Worm (Caenorhabditis elegans) whole organism, young adult: Measurements from ENCODE around the gene str-3.

Experiments
- B0035.1 ChIP-seq: sonication (generic microtip); optimal IDR thresholded peaks from 2 replicates; lab custom pipeline; 2016; ENCODE audit warnings: missing genetic modification characterization, mild to moderate bottlenecking, missing compliant biosample characterization, missing genotype, missing genetic modification reagents
- C06A6.2 ChIP-seq: fragments of 200-800 bp; sonication (Bioruptor generic); conservative IDR thresholded peaks from 2 replicates; pipeline ENCODE4 v1.3.6; 2022; ENCODE audit warnings: missing genetic modification characterization, missing compliant biosample characterization
- F22D6.2 ChIP-seq: sonication (generic microtip); optimal IDR thresholded peaks from 2 replicates; lab custom pipeline; 2016; ENCODE audit warnings: mild to moderate bottlenecking, missing genetic modification characterization, missing compliant biosample characterization
- F33H1.4 ChIP-seq: fragments of 200-800 bp; sonication (Bioruptor generic); IDR thresholded peaks from 2 replicates; pipeline ENCODE4 v1.3.6; 2022; ENCODE audit warnings: missing genetic modification reagents, missing genetic modification characterization, missing compliant biosample characterization
- F37B4.10 ChIP-seq: fragments of 200-800 bp; sonication (Bioruptor generic); IDR thresholded peaks from 2 replicates; pipeline ENCODE4 v1.3.6; 2022; ENCODE audit warnings: missing genetic modification characterization, missing compliant biosample characterization
- F39B2.1 ChIP-seq: fragments of 200-800 bp; sonication (Bioruptor generic); IDR thresholded peaks from 2 replicates; pipeline ENCODE4 v1.3.6; 2022; ENCODE audit warnings: missing genetic modification reagents, missing genetic modification characterization, missing compliant biosample characterization
- F49E8.2 ChIP-seq: sonication (generic microtip); optimal IDR thresholded peaks from 3 replicates; lab custom pipeline; 2017; ENCODE audit warnings: missing genetic modification characterization, mild to moderate bottlenecking, missing compliant biosample characterization, antibody characterized with exemption, moderate library complexity; ENCODE audit not compliant: insufficient read depth
- F55B11.4 ChIP-seq: sonication (generic microtip); optimal IDR thresholded peaks from 2 replicates; lab custom pipeline; 2016; ENCODE audit warnings: missing compliant biosample characterization, missing genetic modification characterization, borderline replicate concordance; ENCODE audit not compliant: insufficient read depth
- T07F8.4 ChIP-seq: sonication (generic microtip); optimal IDR thresholded peaks from 2 replicates; lab custom pipeline; 2016; ENCODE audit warnings: mild to moderate bottlenecking, missing genetic modification characterization, moderate library complexity, missing compliant biosample characterization
- ZK185.1 ChIP-seq: sonication (generic microtip); optimal IDR thresholded peaks from 2 replicates; lab custom pipeline; 2016; ENCODE audit warnings: mild to moderate bottlenecking, missing genetic modification characterization, missing compliant biosample characterization; ENCODE audit not compliant: poor library complexity, severe bottlenecking
- akir-1 ChIP-seq: fragments of 200-800 bp; sonication (Bioruptor generic); optimal IDR thresholded peaks from 2 replicates; lab custom pipeline; 2018; ENCODE audit warnings: mild to moderate bottlenecking, missing genetic modification characterization, moderate library complexity, missing compliant biosample characterization
- ama-1 ChIP-seq, 3 experiments: fragments of 150-350 bp in 1 of 3; sonication (generic microtip) in 2 of 3; optimal IDR thresholded peaks; 2 replicates each; lab custom pipeline; 2014 to 2018; ENCODE audit warnings: missing biosample characterization in 2 of 3, missing genetic modification characterization in 2 of 3, missing genetic modification reagents in 2 of 3
- atf-7 ChIP-seq: sonication (generic microtip); optimal IDR thresholded peaks from 2 replicates; lab custom pipeline; 2017; ENCODE audit warnings: mild to moderate bottlenecking, missing genetic modification characterization, missing compliant biosample characterization
- attf-6 ChIP-seq: fragments of 200-800 bp; sonication (Bioruptor generic); IDR thresholded peaks from 2 replicates; pipeline ENCODE4 v1.3.6; 2022; ENCODE audit warnings: missing genetic modification reagents, missing genetic modification characterization, missing compliant biosample characterization
- bed-1 ChIP-seq: fragments of 200-800 bp; sonication (Bioruptor generic); IDR thresholded peaks from 2 replicates; pipeline ENCODE4 v1.3.6; 2022; ENCODE audit warnings: missing genetic modification reagents, missing genetic modification characterization, missing compliant biosample characterization
- bed-2 ChIP-seq: fragments of 200-800 bp; sonication (Bioruptor generic); IDR thresholded peaks from 2 replicates; pipeline ENCODE4 v1.3.6; 2022; ENCODE audit warnings: missing genetic modification reagents, missing genetic modification characterization, missing compliant biosample characterization
- ceh-100 ChIP-seq: fragments of 200-800 bp; sonication (Bioruptor generic); IDR thresholded peaks from 2 replicates; pipeline ENCODE4 v1.3.6; 2022; ENCODE audit warnings: missing genetic modification reagents, missing genetic modification characterization, missing compliant biosample characterization
- ceh-58 ChIP-seq: fragments of 200-800 bp; sonication (Bioruptor generic); IDR thresholded peaks from 2 replicates; pipeline ENCODE4 v1.3.6; 2022; ENCODE audit warnings: missing genetic modification characterization, missing compliant biosample characterization
- ceh-91 ChIP-seq: fragments of 200-800 bp; sonication (Bioruptor generic); IDR thresholded peaks from 2 replicates; pipeline ENCODE4 v1.3.6; 2022; ENCODE audit warnings: missing genetic modification reagents, missing genetic modification characterization, missing compliant biosample characterization
- die-1 ChIP-seq: sonication (generic microtip); optimal IDR thresholded peaks from 2 replicates; lab custom pipeline; 2016; ENCODE audit warnings: missing genotype, mild to moderate bottlenecking, missing genetic modification characterization, missing compliant biosample characterization
- dpff-1 ChIP-seq: sonication (generic microtip); optimal IDR thresholded peaks from 2 replicates; lab custom pipeline; 2017; ENCODE audit warnings: mild to moderate bottlenecking, missing genetic modification characterization, missing compliant biosample characterization
- dpl-1 ChIP-seq: fragments of 150-350 bp; optimal IDR thresholded peaks from 2 replicates; lab custom pipeline; 2014; ENCODE audit warnings: missing biosample characterization, missing genetic modification reagents, missing genetic modification characterization
- hlh-26 ChIP-seq: fragments of 200-800 bp; sonication (Bioruptor generic); conservative IDR thresholded peaks from 2 replicates; pipeline ENCODE4 v1.3.6; 2022; ENCODE audit warnings: missing genetic modification reagents, missing genetic modification characterization, missing compliant biosample characterization
- hmg-1.2 ChIP-seq: fragments of 200-800 bp; sonication (Bioruptor generic); IDR thresholded peaks from 2 replicates; pipeline ENCODE4 v1.3.6; 2022; ENCODE audit warnings: missing genetic modification reagents, missing genetic modification characterization, missing compliant biosample characterization
- hrde-1 ChIP-seq: sonication (generic microtip); optimal IDR thresholded peaks from 2 replicates; lab custom pipeline; 2016; ENCODE audit warnings: missing genetic modification characterization, mild to moderate bottlenecking, missing compliant biosample characterization, moderate library complexity, missing genotype, missing genetic modification reagents, borderline replicate concordance
- hsf-1 ChIP-seq: fragments of 200-800 bp; sonication (Bioruptor generic); IDR thresholded peaks from 2 replicates; pipeline ENCODE4 v1.3.6; 2022; ENCODE audit warnings: missing genetic modification reagents, missing genetic modification characterization, missing compliant biosample characterization
- let-607 ChIP-seq, 2 experiments: fragments of 200-800 bp in 1 of 2; sonication (Bioruptor generic) in 1 of 2; sonication (generic microtip) in 1 of 2; optimal IDR thresholded peaks; 2 replicates each; lab custom pipeline; 2016 to 2018; ENCODE audit warnings: mild to moderate bottlenecking in 2 of 2, missing compliant biosample characterization in 2 of 2, missing genetic modification characterization in 2 of 2, moderate library complexity in 2 of 2, missing genotype in 1 of 2
- lsl-1 ChIP-seq: fragments of 200-800 bp; sonication (Bioruptor generic); optimal IDR thresholded peaks from 2 replicates; lab custom pipeline; 2018; ENCODE audit warnings: mild to moderate bottlenecking, missing genetic modification characterization, moderate library complexity, missing compliant biosample characterization
- madf-10 ChIP-seq: sonication (generic microtip); optimal IDR thresholded peaks from 2 replicates; lab custom pipeline; 2016; ENCODE audit warnings: mild to moderate bottlenecking, missing genetic modification characterization, missing compliant biosample characterization
- madf-3 ChIP-seq: fragments of 200-800 bp; sonication (Bioruptor generic); IDR thresholded peaks from 2 replicates; pipeline ENCODE4 v1.3.6; 2022; ENCODE audit warnings: missing genetic modification reagents, missing genetic modification characterization, missing compliant biosample characterization
- nfya-2 ChIP-seq: fragments of 200-800 bp; sonication (Bioruptor generic); IDR thresholded peaks from 2 replicates; pipeline ENCODE4 v1.3.6; 2022; ENCODE audit warnings: missing genetic modification reagents, missing genetic modification characterization, missing compliant biosample characterization
- nfyb-1 ChIP-seq: fragments of 200-800 bp; sonication (Bioruptor generic); IDR thresholded peaks from 2 replicates; pipeline ENCODE4 v1.3.6; 2022; ENCODE audit warnings: missing genetic modification reagents, missing genetic modification characterization, missing compliant biosample characterization
- nhr-120 ChIP-seq: fragments of 200-800 bp; sonication (Bioruptor generic); IDR thresholded peaks from 2 replicates; pipeline ENCODE4 v1.3.6; 2022; ENCODE audit warnings: missing genetic modification characterization, missing compliant biosample characterization
- nhr-80 ChIP-seq: sonication (generic microtip); optimal IDR thresholded peaks from 2 replicates; lab custom pipeline; 2016; ENCODE audit warnings: missing genetic modification characterization, missing compliant biosample characterization
- pha-4 ChIP-seq: fragments of 150-350 bp; sonication (generic microtip); optimal IDR thresholded peaks from 2 replicates; lab custom pipeline; 2014; ENCODE audit warnings: missing biosample characterization, missing genetic modification reagents, missing genetic modification characterization
- rcor-1 ChIP-seq: fragments of 200-800 bp; sonication (Bioruptor generic); IDR thresholded peaks from 2 replicates; pipeline ENCODE4 v1.3.6; 2022; ENCODE audit warnings: missing genetic modification reagents, missing genetic modification characterization, missing compliant biosample characterization
- snpc-3.4 ChIP-seq: sonication (generic microtip); optimal IDR thresholded peaks from 2 replicates; lab custom pipeline; 2017; ENCODE audit warnings: missing genetic modification characterization, mild to moderate bottlenecking, missing compliant biosample characterization, antibody characterized with exemption, moderate library complexity, missing genotype, missing genetic modification reagents
- snpc-4 ChIP-seq, 5 experiments: fragments of 150-350 bp in 1 of 5; sonication (generic microtip) in 4 of 5; optimal IDR thresholded peaks; 2 replicates each; lab custom pipeline; 2014 to 2018; ENCODE audit warnings: missing genetic modification characterization in 5 of 5, missing biosample characterization in 3 of 5, antibody characterized with exemption in 2 of 5, mild to moderate bottlenecking in 2 of 5, missing compliant biosample characterization in 2 of 5, missing genotype in 2 of 5, moderate library complexity in 2 of 5, missing genetic modification reagents in 1 of 5
- somi-1 ChIP-seq: fragments of 200-800 bp; sonication (Bioruptor generic); optimal IDR thresholded peaks from 2 replicates; lab custom pipeline; 2018; ENCODE audit warnings: mild to moderate bottlenecking, missing genetic modification characterization, missing compliant biosample characterization
- xnd-1 ChIP-seq: sonication (generic microtip); optimal IDR thresholded peaks from 2 replicates; lab custom pipeline; 2016; ENCODE audit warnings: missing genotype, missing genetic modification reagents, missing genetic modification characterization, missing compliant biosample characterization
- zfh-2 ChIP-seq: fragments of 200-800 bp; sonication (Bioruptor generic); conservative IDR thresholded peaks from 2 replicates; pipeline ENCODE4 v1.3.6; 2022; ENCODE audit warnings: missing genetic modification reagents, missing genetic modification characterization, missing compliant biosample characterization
- ztf-18 ChIP-seq: sonication (generic microtip); optimal IDR thresholded peaks from 2 replicates; lab custom pipeline; 2016; ENCODE audit warnings: missing genotype, mild to moderate bottlenecking, missing genetic modification characterization, missing compliant biosample characterization
- ztf-25 ChIP-seq: fragments of 200-800 bp; sonication (Bioruptor generic); IDR thresholded peaks from 2 replicates; pipeline ENCODE4 v1.3.6; 2022; ENCODE audit warnings: missing genetic modification reagents, missing genetic modification characterization, missing compliant biosample characterization
- ztf-28 ChIP-seq: fragments of 200-800 bp; sonication (Bioruptor generic); IDR thresholded peaks from 2 replicates; pipeline ENCODE4 v1.3.6; 2022; ENCODE audit warnings: missing genetic modification reagents, missing genetic modification characterization, missing compliant biosample characterization
- ztf-3 ChIP-seq: fragments of 200-800 bp; sonication (Bioruptor generic); optimal IDR thresholded peaks from 2 replicates; lab custom pipeline; 2018; ENCODE audit warnings: mild to moderate bottlenecking, missing genetic modification characterization, missing compliant biosample characterization

The str-3 gene

ce11 chrIV:11142314-11143227 is 42.4 kb upstream of the str-3 start, which contains the start of gene skih-2 (continued):
- TF ChIP-seq F55B11.4 (tag; lab: Kevin White, UChicago) (no peak), F22D6.2 (no peak), F33H1.4 (GFP tag; lab: Robert Waterston, UW) (peak; percentile 89), madf-3 (GFP tag; lab: Robert Waterston, UW) (no peak), snpc-4 (GFP tag; optimal IDR thresholded peaks at IDR 0.05; lab: Kevin White, UChicago) (no peak), snpc-4 (tag; optimal IDR thresholded peaks at IDR 0.05; lab: Kevin White, UChicago) (peak in 2 of 4 experiments; percentile 16 to 20), attf-6 (GFP tag; lab: Robert Waterston, UW) (no peak), zfh-2 (GFP tag; lab: Robert Waterston, UW) (no peak), akir-1 (GFP tag; lab: Kevin White, UChicago) (no peak), hlh-26 (GFP tag; lab: Robert Waterston, UW) (no peak), atf-7 (no peak), nhr-120 (GFP tag; lab: Robert Waterston, UW) (no peak), ceh-58 (GFP tag; lab: Robert Waterston, UW) (no peak), xnd-1 (tag; lab: Kevin White, UChicago) (peak; percentile 91), T07F8.4 (tag; lab: Kevin White, UChicago) (no peak), nfya-2 (GFP tag; lab: Robert Waterston, UW) (no peak), ztf-18 (no peak), ceh-91 (GFP tag; lab: Robert Waterston, UW) (peak; percentile 73), ceh-100 (GFP tag; lab: Robert Waterston, UW) (peak; percentile 44), die-1 (no peak), snpc-3.4 (tag; lab: Kevin White, UChicago) (peak; percentile 14), F49E8.2 (tag; lab: Kevin White, UChicago) (peak; percentile 66), hrde-1 (tag; lab: Kevin White, UChicago) (no peak), C06A6.2 (GFP tag; lab: Robert Waterston, UW) (no peak), somi-1 (GFP tag; lab: Kevin White, UChicago) (no peak), bed-1 (GFP tag; lab: Robert Waterston, UW) (no peak), F37B4.10 (GFP tag; lab: Robert Waterston, UW) (no peak), lsl-1 (GFP tag; lab: Kevin White, UChicago) (peak; percentile 93), ztf-25 (GFP tag; lab: Robert Waterston, UW) (no peak), B0035.1 (tag; lab: Kevin White, UChicago) (no peak), dpff-1 (tag; lab: Kevin White, UChicago) (no peak), ztf-3 (no peak), F39B2.1 (GFP tag; lab: Robert Waterston, UW) (no peak), rcor-1 (GFP tag; lab: Robert Waterston, UW) (peak; percentile 30; the same call in 1 of the 2 replicates), let-607 (tag; optimal IDR thresholded peaks at IDR 0.05; lab: Kevin White, UChicago) (no peak), ZK185.1 (tag; lab: Kevin White, UChicago) (no peak), madf-10 (no peak), ztf-28 (GFP tag; lab: Robert Waterston, UW) (no peak), bed-2 (GFP tag; lab: Robert Waterston, UW) (no peak), pha-4 (no peak), nfyb-1 (GFP tag; lab: Robert Waterston, UW) (peak; percentile 45; the same call in 1 of the 2 replicates), dpl-1 (GFP tag; lab: Kevin White, UChicago) (peak; percentile 70), hsf-1 (GFP tag; lab: Robert Waterston, UW) (peak; percentile 98), hmg-1.2 (GFP tag; lab: Robert Waterston, UW) (no peak), nhr-80 (no peak), ama-1 (optimal IDR thresholded peaks at IDR 0.05; lab: Kevin White, UChicago) (no peak), ama-1 (GFP tag; optimal IDR thresholded peaks at IDR 0.05; lab: Kevin White, UChicago) (no peak)
